Worm (Caenorhabditis elegans): Measurements from ENCODE around the gene T28H10.2.

Gene T28H10.2

ce11 chrV:12540018-12540417 is 27.3 kb upstream of the T28H10.2 start (continued):
- no peak for TF ChIP-seq nhr-41 (GFP tag; IDR thresholded peaks at IDR 0.05)
- TF ChIP-seq hlh-30 (tag; optimal IDR thresholded peaks at IDR 0.05; ENCODE audit: insufficient read depth) = peak; percentile 3
- no peak for TF ChIP-seq ceh-32 (tag; optimal IDR thresholded peaks at IDR 0.05; ENCODE audit: poor library complexity)
- TF ChIP-seq ceh-82 (tag; optimal IDR thresholded peaks at IDR 0.05) = no peak
- no peak for TF ChIP-seq aly-2 (tag; optimal IDR thresholded peaks at IDR 0.05)
- no peak for TF ChIP-seq dmd-8 (GFP tag; IDR thresholded peaks at IDR 0.05)
- TF ChIP-seq lim-7 (GFP tag; IDR thresholded peaks at IDR 0.05) = no peak
- TF ChIP-seq mxl-2 (GFP tag; conservative IDR thresholded peaks at IDR 0.05) = no peak
- TF ChIP-seq lin-15B (tag; optimal IDR thresholded peaks at IDR 0.05) = no peak
- TF ChIP-seq madf-9 (GFP tag; conservative IDR thresholded peaks at IDR 0.05) = no peak
- no peak for TF ChIP-seq zip-11 (GFP tag; IDR thresholded peaks at IDR 0.05)
- no peak for TF ChIP-seq ces-1 (GFP tag; optimal IDR thresholded peaks at IDR 0.05)

- TF ChIP-seq mes-2 (tag; optimal IDR thresholded peaks at IDR 0.05; ENCODE audit: poor library complexity, severe bottlenecking) = peak; percentile 8
- TF ChIP-seq ZK337.2 (GFP tag; IDR thresholded peaks at IDR 0.05) = no peak
- TF ChIP-seq hmg-1.1 (GFP tag; IDR thresholded peaks at IDR 0.05) = peak; percentile 59; the same call in 1 of the 2 replicates
- TF ChIP-seq hlh-11 (tag; optimal IDR thresholded peaks at IDR 0.05) = peak; percentile 1
- peak; percentile 26 to 50 for TF ChIP-seq lsy-2 (tag; optimal IDR thresholded peaks at IDR 0.05)
- TF ChIP-seq nhr-6 (tag; optimal IDR thresholded peaks at IDR 0.05) = peak; percentile 23
- TF ChIP-seq nhr-237 (tag; optimal IDR thresholded peaks at IDR 0.05) = no peak
- TF ChIP-seq aha-1 (tag) = peak; percentile 94
- no peak for TF ChIP-seq daf-16 (GFP tag; optimal IDR thresholded peaks at IDR 0.05)
- peak; percentile 22 for TF ChIP-seq daf-16 (tag; optimal IDR thresholded peaks at IDR 0.05)
- TF ChIP-seq mep-1 (tag; optimal IDR thresholded peaks at IDR 0.05) = peak; percentile 53
- no peak for TF ChIP-seq ceh-82 (tag; optimal IDR thresholded peaks at IDR 0.05)
- peak; percentile 20 for TF ChIP-seq hlh-30 (tag; optimal IDR thresholded peaks at IDR 0.05; ENCODE audit: insufficient read depth)
Measured at ce11 chrV:12538984-12539852, 26.5 kb upstream of the T28H10.2 start.

- TF ChIP-seq ces-1 (GFP tag; optimal IDR thresholded peaks at IDR 0.05) (no peak), nhr-28 (tag; optimal IDR thresholded peaks at IDR 0.05) (peak; percentile 27), tag-97 (GFP tag; IDR thresholded peaks at IDR 0.05) (no peak), ZK337.2 (GFP tag; IDR thresholded peaks at IDR 0.05) (no peak), pha-4 (GFP tag; IDR thresholded peaks at IDR 0.05) (no peak), pha-4 (tag; optimal IDR thresholded peaks at IDR 0.05) (no peak)
Measured at ce11 chrV:12537505-12537904, 24.8 kb upstream of the T28H10.2 start.

ce11 chrV:12536409-12537038 is 23.8 kb upstream of the T28H10.2 start:
- TF ChIP-seq pqm-1 (tag; optimal IDR thresholded peaks at IDR 0.05) = no peak
- no peak for TF ChIP-seq duxl-1 (tag; optimal IDR thresholded peaks at IDR 0.05; ENCODE audit: poor library complexity)
- no peak for TF ChIP-seq Y48G9A.11 (GFP tag; IDR thresholded peaks at IDR 0.05)
- TF ChIP-seq nhr-76 (tag; optimal IDR thresholded peaks at IDR 0.05) = no peak
- TF ChIP-seq unc-62 (GFP tag; optimal IDR thresholded peaks at IDR 0.05 in 1 of 2) = peak in 1 of 2 experiments; percentile 94
- TF ChIP-seq unc-62 (tag; optimal IDR thresholded peaks at IDR 0.05) = no peak
- TF ChIP-seq daf-16 (GFP tag; optimal IDR thresholded peaks at IDR 0.05) = no peak
- TF ChIP-seq daf-16 (tag; optimal IDR thresholded peaks at IDR 0.05) = peak; percentile 70
- no peak for TF ChIP-seq F26F4.8 (GFP tag; conservative IDR thresholded peaks at IDR 0.05)
- no peak for TF ChIP-seq hlh-11 (tag; optimal IDR thresholded peaks at IDR 0.05)
- TF ChIP-seq dve-1 (tag; optimal IDR thresholded peaks at IDR 0.05; ENCODE audit: insufficient read depth) = no peak
- TF ChIP-seq pha-4 (GFP tag; IDR thresholded peaks at IDR 0.05) = no peak
- TF ChIP-seq pha-4 (tag; optimal IDR thresholded peaks at IDR 0.05) = no peak
- no peak for TF ChIP-seq sdz-12 (GFP tag; optimal IDR thresholded peaks at IDR 0.05)
- TF ChIP-seq zfp-3 (GFP tag; conservative IDR thresholded peaks at IDR 0.05) = no peak
- TF ChIP-seq ceh-32 (tag; optimal IDR thresholded peaks at IDR 0.05; ENCODE audit: poor library complexity) = no peak
- TF ChIP-seq nhr-28 (tag; optimal IDR thresholded peaks at IDR 0.05) = peak; percentile 11

Data from whole organism, L4 larva.